Fruit fly (Drosophila melanogaster): ENCODE results near the gene CG31676.
A peak's percentile ranks its signal among the peaks of the same experiment; 100 is the strongest.

CG31676 gene

DNA sequence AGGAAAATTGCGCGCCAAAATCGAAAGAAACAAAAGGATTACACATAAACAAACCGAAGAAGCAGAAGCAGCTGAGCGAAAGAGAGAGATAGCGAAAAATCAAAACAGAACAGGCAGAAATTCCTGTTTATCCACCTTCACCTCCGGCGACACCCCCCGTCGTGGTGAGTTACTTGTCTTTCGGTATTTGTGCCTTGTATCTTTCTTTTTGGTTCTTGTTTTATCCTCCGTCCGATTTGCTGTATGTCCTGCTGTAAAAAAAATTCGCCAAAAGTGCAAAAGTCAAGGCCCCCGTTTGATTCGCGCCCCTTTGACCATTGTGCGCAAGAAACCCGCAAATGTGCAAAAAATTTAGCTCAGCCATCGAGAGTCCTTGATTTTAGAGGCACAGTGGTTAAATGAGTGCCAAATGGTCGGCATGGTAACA, 42.2 kb upstream of the CG31676 start:
- TF ChIP-seq foxo (GFP tag; optimal IDR thresholded peaks at IDR 0.05) (no peak), Rel (GFP tag; optimal IDR thresholded peaks at IDR 0.05) (no peak), Rel (tag; optimal IDR thresholded peaks at IDR 0.05) (no peak), Myc (optimal IDR thresholded peaks at IDR 0.05) (no peak), psq (GFP tag; optimal IDR thresholded peaks at IDR 0.05) (peak; percentile 94), Dif (GFP tag; optimal IDR thresholded peaks at IDR 0.05; ENCODE audit: partially characterized antibody) (peak; percentile 52), Hr78 (GFP tag; optimal IDR thresholded peaks at IDR 0.05) (no peak), HLH106 (tag; optimal IDR thresholded peaks at IDR 0.05) (no peak), sage (GFP tag; optimal IDR thresholded peaks at IDR 0.05) (no peak), usp (GFP tag; optimal IDR thresholded peaks at IDR 0.05) (no peak), brk (GFP tag; optimal IDR thresholded peaks at IDR 0.05) (no peak), tai (GFP tag; optimal IDR thresholded peaks at IDR 0.05) (no peak), lola (GFP tag; optimal IDR thresholded peaks at IDR 0.05) (no peak), CG32264 (GFP tag; optimal IDR thresholded peaks at IDR 0.05) (no peak), Mio (GFP tag; optimal IDR thresholded peaks at IDR 0.05) (no peak), Abd-B (GFP tag; optimal IDR thresholded peaks at IDR 0.05) (no peak), Hr83 (GFP tag; optimal IDR thresholded peaks at IDR 0.05; ENCODE audit: poor library complexity, severe bottlenecking) (no peak), OdsH (GFP tag; optimal IDR thresholded peaks at IDR 0.05) (no peak), dl (GFP tag; optimal IDR thresholded peaks at IDR 0.05; ENCODE audit: insufficient read depth in 1 of 2, partially characterized antibody in 2 of 2) (peak in 1 of 2 experiments; percentile 18), br (GFP tag; optimal IDR thresholded peaks at IDR 0.05) (no peak), dsf (GFP tag; optimal IDR thresholded peaks at IDR 0.05; ENCODE audit: borderline replicate concordance) (no peak), fru (GFP tag; optimal IDR thresholded peaks at IDR 0.05) (peak; percentile 2), CG9705 (GFP tag; optimal IDR thresholded peaks at IDR 0.05) (no peak), h (GFP tag; optimal IDR thresholded peaks at IDR 0.05) (no peak), jim (GFP tag; optimal IDR thresholded peaks at IDR 0.05) (peak; percentile 17), woc (GFP tag; optimal IDR thresholded peaks at IDR 0.05) (no peak), Jra (GFP tag; optimal IDR thresholded peaks at IDR 0.05) (no peak), CrebA (GFP tag; optimal IDR thresholded peaks at IDR 0.05; ENCODE audit: borderline replicate concordance) (no peak), Vsx2 (GFP tag; optimal IDR thresholded peaks at IDR 0.05; ENCODE audit: partially characterized antibody) (peak; percentile 87)

dm6 chr2L:20799991-20800897, 40.3 kb upstream of the CG31676 start:
- TF ChIP-seq woc (GFP tag; optimal IDR thresholded peaks at IDR 0.05) (peak; percentile 99), lola (GFP tag; optimal IDR thresholded peaks at IDR 0.05) (no peak), Hr83 (GFP tag; optimal IDR thresholded peaks at IDR 0.05; ENCODE audit: poor library complexity, severe bottlenecking) (peak; percentile 89), ey (GFP tag; optimal IDR thresholded peaks at IDR 0.05) (peak; percentile 99), N (GFP tag; optimal IDR thresholded peaks at IDR 0.05) (no peak), GATAd (GFP tag; optimal IDR thresholded peaks at IDR 0.05) (peak; percentile 66), dl (GFP tag; optimal IDR thresholded peaks at IDR 0.05; ENCODE audit: insufficient read depth in 1 of 2, partially characterized antibody in 2 of 2) (peak in 1 of 2 experiments; percentile 27), Hr78 (GFP tag; optimal IDR thresholded peaks at IDR 0.05) (no peak), Vsx2 (GFP tag; optimal IDR thresholded peaks at IDR 0.05; ENCODE audit: partially characterized antibody) (peak; percentile 53), Abd-B (GFP tag; optimal IDR thresholded peaks at IDR 0.05) (peak; percentile 5), pan (optimal IDR thresholded peaks at IDR 0.05) (no peak), OdsH (GFP tag; optimal IDR thresholded peaks at IDR 0.05) (peak; percentile 98), HLH106 (tag; optimal IDR thresholded peaks at IDR 0.05) (peak; percentile 98), dsf (GFP tag; optimal IDR thresholded peaks at IDR 0.05; ENCODE audit: borderline replicate concordance) (peak; percentile 88), Hnf4 (GFP tag; optimal IDR thresholded peaks at IDR 0.05) (peak; percentile 99), Dif (GFP tag; optimal IDR thresholded peaks at IDR 0.05; ENCODE audit: partially characterized antibody) (peak; percentile 12), h (GFP tag; optimal IDR thresholded peaks at IDR 0.05) (peak; percentile 99), sage (GFP tag; optimal IDR thresholded peaks at IDR 0.05) (peak; percentile 95), psq (GFP tag; optimal IDR thresholded peaks at IDR 0.05) (peak; percentile 96), foxo (GFP tag; optimal IDR thresholded peaks at IDR 0.05) (peak; percentile 73 to 99), Dfd (GFP tag; optimal IDR thresholded peaks at IDR 0.05) (peak; percentile 58), CrebA (GFP tag; optimal IDR thresholded peaks at IDR 0.05; ENCODE audit: borderline replicate concordance) (peak; percentile 76), CG9705 (GFP tag; optimal IDR thresholded peaks at IDR 0.05) (peak; percentile 97), Sp1 (GFP tag; optimal IDR thresholded peaks at IDR 0.05) (peak; percentile 97), jim (GFP tag; optimal IDR thresholded peaks at IDR 0.05) (peak; percentile 39), brk (GFP tag; optimal IDR thresholded peaks at IDR 0.05) (peak; percentile 93), Mio (GFP tag; optimal IDR thresholded peaks at IDR 0.05) (peak; percentile 86), dmrt93B (GFP tag; optimal IDR thresholded peaks at IDR 0.05) (peak; percentile 95), Jra (GFP tag; optimal IDR thresholded peaks at IDR 0.05) (peak; percentile 96), br (GFP tag; optimal IDR thresholded peaks at IDR 0.05) (peak; percentile 99), CG32264 (GFP tag; optimal IDR thresholded peaks at IDR 0.05) (peak; percentile 96), tai (GFP tag; optimal IDR thresholded peaks at IDR 0.05) (peak; percentile 96), rgr (GFP tag; optimal IDR thresholded peaks at IDR 0.05) (peak; percentile 98), fru (GFP tag; optimal IDR thresholded peaks at IDR 0.05) (peak; percentile 99), Myc (optimal IDR thresholded peaks at IDR 0.05) (no peak), usp (GFP tag; optimal IDR thresholded peaks at IDR 0.05) (no peak), Rel (GFP tag; optimal IDR thresholded peaks at IDR 0.05) (peak; percentile 78), Rel (tag; optimal IDR thresholded peaks at IDR 0.05) (peak; percentile 87), sv (GFP tag; optimal IDR thresholded peaks at IDR 0.05) (peak; percentile 55)

Measured in whole organism, wandering third instar larva.